Worm (Caenorhabditis elegans) whole organism, late embryonic: ENCODE measurements around the gene F53F4.17.
A peak's percentile ranks its signal among the peaks of the same experiment; 100 is the strongest.

ENCODE experiments used
- C08G9.2 ChIP-seq: sonication (generic microtip); optimal IDR thresholded peaks from 2 replicates; lab custom pipeline; 2016; ENCODE audit warnings: mild to moderate bottlenecking, missing genetic modification characterization, moderate library complexity, missing compliant biosample characterization
- F13H6.1 ChIP-seq: sonication (generic microtip); optimal IDR thresholded peaks from 2 replicates; lab custom pipeline; 2016; ENCODE audit warnings: missing genetic modification characterization, missing compliant biosample characterization
- K02D7.2 ChIP-seq: sonication (generic microtip); optimal IDR thresholded peaks from 2 replicates; lab custom pipeline; 2017; ENCODE audit warnings: mild to moderate bottlenecking, missing genetic modification characterization, missing compliant biosample characterization
- T23F11.4 ChIP-seq: fragments of 200-800 bp; sonication (Bioruptor generic); optimal IDR thresholded peaks from 2 replicates; lab custom pipeline; 2018; ENCODE audit warnings: mild to moderate bottlenecking, missing genetic modification characterization, missing compliant biosample characterization
- ahr-1 ChIP-seq: sonication (generic microtip); optimal IDR thresholded peaks from 2 replicates; lab custom pipeline; 2016; ENCODE audit warnings: missing genetic modification characterization, missing compliant biosample characterization
- ama-1 ChIP-seq: fragments of 150-350 bp; optimal IDR thresholded peaks from 2 replicates; lab custom pipeline; 2014
- ceh-14 ChIP-seq: sonication (generic microtip); optimal IDR thresholded peaks from 2 replicates; lab custom pipeline; 2016; ENCODE audit warnings: missing genotype, missing genetic modification characterization, missing compliant biosample characterization
- ceh-19 ChIP-seq: fragments of 200-800 bp; sonication (Bioruptor generic); optimal IDR thresholded peaks from 2 replicates; lab custom pipeline; 2018; ENCODE audit warnings: mild to moderate bottlenecking, missing genetic modification characterization, missing compliant biosample characterization
- ceh-2 ChIP-seq: sonication (generic microtip); optimal IDR thresholded peaks from 2 replicates; lab custom pipeline; 2016; ENCODE audit warnings: missing genotype, missing genetic modification characterization, missing compliant biosample characterization
- ceh-22 ChIP-seq: sonication (generic microtip); optimal IDR thresholded peaks from 2 replicates; lab custom pipeline; 2017; ENCODE audit warnings: missing biosample characterization, missing genetic modification characterization
- ceh-31 ChIP-seq: sonication (generic microtip); optimal IDR thresholded peaks from 2 replicates; lab custom pipeline; 2016; ENCODE audit warnings: missing genetic modification characterization, missing compliant biosample characterization
- ceh-45 ChIP-seq: fragments of 200-800 bp; sonication (Bioruptor generic); IDR thresholded peaks from 2 replicates; pipeline ENCODE4 v1.3.6; 2022; ENCODE audit warnings: missing genetic modification reagents, missing genetic modification characterization, missing compliant biosample characterization
- ceh-48 ChIP-seq: sonication (generic microtip); optimal IDR thresholded peaks from 2 replicates; lab custom pipeline; 2016; ENCODE audit warnings: missing genetic modification characterization, inconsistent platforms, missing compliant biosample characterization
- ceh-6 ChIP-seq: fragments of 200-800 bp; sonication (Bioruptor generic); optimal IDR thresholded peaks from 2 replicates; lab custom pipeline; 2018; ENCODE audit warnings: mild to moderate bottlenecking, missing genetic modification characterization, missing compliant biosample characterization
- che-1 ChIP-seq: sonication (generic microtip); optimal IDR thresholded peaks from 2 replicates; lab custom pipeline; 2016; ENCODE audit warnings: mild to moderate bottlenecking, missing genetic modification characterization, missing compliant biosample characterization
- dve-1 ChIP-seq: sonication (generic microtip); optimal IDR thresholded peaks from 2 replicates; lab custom pipeline; 2017; ENCODE audit warnings: antibody characterized with exemption, mild to moderate bottlenecking, missing genetic modification characterization, missing compliant biosample characterization
- elt-2 ChIP-seq: sonication (generic microtip); optimal IDR thresholded peaks from 2 replicates; lab custom pipeline; 2016; ENCODE audit warnings: missing genetic modification reagents, missing genetic modification characterization, missing compliant biosample characterization
- eyg-1 ChIP-seq: sonication (generic microtip); optimal IDR thresholded peaks from 2 replicates; lab custom pipeline; 2016; ENCODE audit warnings: missing genotype, missing genetic modification characterization, missing compliant biosample characterization
- fax-1 ChIP-seq: sonication (generic microtip); optimal IDR thresholded peaks from 2 replicates; lab custom pipeline; 2016; ENCODE audit warnings: missing genotype, missing genetic modification characterization, missing compliant biosample characterization
- fkh-10 ChIP-seq: fragments of 150-350 bp; optimal IDR thresholded peaks from 2 replicates; lab custom pipeline; 2014; ENCODE audit warnings: missing biosample characterization, missing genetic modification reagents, missing genetic modification characterization
- fkh-6 ChIP-seq: sonication (generic microtip); optimal IDR thresholded peaks from 2 replicates; lab custom pipeline; 2016; ENCODE audit warnings: missing genetic modification characterization, missing compliant biosample characterization
- hlh-13 ChIP-seq: fragments of 200-800 bp; sonication (Bioruptor generic); optimal IDR thresholded peaks from 2 replicates; lab custom pipeline; 2018; ENCODE audit warnings: mild to moderate bottlenecking, missing genetic modification characterization, missing compliant biosample characterization
- hlh-15 ChIP-seq: sonication (generic microtip); optimal IDR thresholded peaks from 2 replicates; lab custom pipeline; 2016; ENCODE audit warnings: missing genetic modification characterization, missing compliant biosample characterization
- hlh-8 ChIP-seq: sonication (generic microtip); optimal IDR thresholded peaks from 2 replicates; lab custom pipeline; 2016; ENCODE audit warnings: missing genotype, missing genetic modification characterization, missing compliant biosample characterization
- lim-6 ChIP-seq: sonication (generic microtip); optimal IDR thresholded peaks from 2 replicates; lab custom pipeline; 2016; ENCODE audit warnings: missing genetic modification characterization, missing compliant biosample characterization
- lin-11 ChIP-seq: fragments of 200-800 bp; sonication (Bioruptor generic); optimal IDR thresholded peaks from 2 replicates; lab custom pipeline; 2018; ENCODE audit warnings: mild to moderate bottlenecking, missing genetic modification characterization, missing compliant biosample characterization
- madf-2 ChIP-seq: sonication (generic microtip); optimal IDR thresholded peaks from 2 replicates; lab custom pipeline; 2017; ENCODE audit warnings: missing genetic modification characterization, missing compliant biosample characterization
- mec-3 ChIP-seq: sonication (generic microtip); optimal IDR thresholded peaks from 2 replicates; lab custom pipeline; 2016; ENCODE audit warnings: borderline replicate concordance, missing genetic modification characterization, missing compliant biosample characterization
- nfya-1 ChIP-seq: sonication (generic microtip); optimal IDR thresholded peaks from 2 replicates; lab custom pipeline; 2017; ENCODE audit warnings: missing genetic modification characterization, mild to moderate bottlenecking, missing compliant biosample characterization, antibody characterized with exemption, moderate library complexity
- nhr-11 ChIP-seq: fragments of 150-350 bp; optimal IDR thresholded peaks from 2 replicates; lab custom pipeline; 2014; ENCODE audit warnings: missing biosample characterization, missing genetic modification characterization
- npax-4 ChIP-seq: sonication (generic microtip); optimal IDR thresholded peaks from 2 replicates; lab custom pipeline; 2016; ENCODE audit warnings: missing genetic modification characterization, missing compliant biosample characterization
- pag-3 ChIP-seq: sonication (generic microtip); optimal IDR thresholded peaks from 2 replicates; lab custom pipeline; 2016; ENCODE audit warnings: missing compliant biosample characterization, missing genetic modification characterization, borderline replicate concordance
- pat-9 ChIP-seq: fragments of 200-800 bp; sonication (Bioruptor generic); optimal IDR thresholded peaks from 2 replicates; lab custom pipeline; 2018; ENCODE audit warnings: mild to moderate bottlenecking, missing genetic modification characterization, moderate library complexity, missing compliant biosample characterization
- pax-1 ChIP-seq: fragments of 150-350 bp; optimal IDR thresholded peaks from 2 replicates; lab custom pipeline; 2014; ENCODE audit warnings: missing biosample characterization, missing genetic modification characterization
- pha-4 ChIP-seq: fragments of 150-350 bp; optimal IDR thresholded peaks from 2 replicates; lab custom pipeline; 2018; ENCODE audit warnings: missing biosample characterization, missing genetic modification reagents, missing genetic modification characterization
- pros-1 ChIP-seq: fragments of 150-350 bp; optimal IDR thresholded peaks from 2 replicates; lab custom pipeline; 2014; ENCODE audit warnings: missing biosample characterization, missing genetic modification reagents, missing genetic modification characterization
- ref-2 ChIP-seq: sonication (generic microtip); optimal IDR thresholded peaks from 2 replicates; lab custom pipeline; 2016; ENCODE audit warnings: missing genetic modification characterization, missing compliant biosample characterization
- sdc-2 ChIP-seq: sonication (generic microtip); optimal IDR thresholded peaks from 2 replicates; lab custom pipeline; 2016; ENCODE audit warnings: missing genotype, missing genetic modification characterization, missing compliant biosample characterization
- sox-2 ChIP-seq: fragments of 200-800 bp; sonication (Bioruptor generic); IDR thresholded peaks from 2 replicates; pipeline ENCODE4 v1.3.6; 2022; ENCODE audit warnings: missing genetic modification reagents, missing genetic modification characterization, missing compliant biosample characterization
- sox-4 ChIP-seq: sonication (generic microtip); optimal IDR thresholded peaks from 2 replicates; lab custom pipeline; 2017; ENCODE audit warnings: mild to moderate bottlenecking, missing genetic modification characterization, inconsistent platforms, missing compliant biosample characterization
- ttx-3 ChIP-seq: sonication (generic microtip); optimal IDR thresholded peaks from 2 replicates; lab custom pipeline; 2016; ENCODE audit warnings: missing genetic modification reagents, missing genetic modification characterization, missing compliant biosample characterization
- unc-3 ChIP-seq, 2 experiments: fragments of 200-800 bp in 1 of 2; sonication (Bioruptor generic) in 1 of 2; sonication (generic microtip) in 1 of 2; conservative IDR thresholded peaks in 1 of 2; optimal IDR thresholded peaks in 1 of 2; 2 replicates each; pipeline versions ENCODE4 v1.3.6 to Lab custom; 2016 to 2022; ENCODE audit warnings: missing compliant biosample characterization in 2 of 2, missing genetic modification characterization in 2 of 2, missing genetic modification reagents in 1 of 2
- zip-5 ChIP-seq: sonication (generic microtip); optimal IDR thresholded peaks from 2 replicates; lab custom pipeline; 2016; ENCODE audit warnings: missing genetic modification characterization, missing compliant biosample characterization
- ztf-16 ChIP-seq: sonication (generic microtip); optimal IDR thresholded peaks from 2 replicates; lab custom pipeline; 2017; ENCODE audit warnings: missing genetic modification characterization, missing compliant biosample characterization

The F53F4.17 gene

ce11 chrV:13587902-13588301, at the start of gene F53F4.17:
TSS of gene F53F4.17 (plus strand) at chrV:13588202.
- TF ChIP-seq K02D7.2 (tag; lab: Kevin White, UChicago) (no peak), madf-2 (tag; lab: Kevin White, UChicago) (no peak), hlh-15 (tag; lab: Kevin White, UChicago) (no peak), ceh-19 (GFP tag; lab: Kevin White, UChicago) (no peak), sdc-2 (tag; lab: Kevin White, UChicago) (no peak), dve-1 (tag; lab: Kevin White, UChicago) (no peak), che-1 (tag; lab: Kevin White, UChicago) (no peak), elt-2 (tag; lab: Kevin White, UChicago) (no peak), ahr-1 (tag; lab: Kevin White, UChicago) (no peak), pax-1 (no peak), ttx-3 (tag; lab: Kevin White, UChicago) (no peak), ceh-2 (tag; lab: Kevin White, UChicago) (no peak), npax-4 (tag; lab: Kevin White, UChicago) (no peak), F13H6.1 (tag; lab: Kevin White, UChicago) (no peak), hlh-13 (GFP tag; lab: Kevin White, UChicago) (no peak)

DNA sequence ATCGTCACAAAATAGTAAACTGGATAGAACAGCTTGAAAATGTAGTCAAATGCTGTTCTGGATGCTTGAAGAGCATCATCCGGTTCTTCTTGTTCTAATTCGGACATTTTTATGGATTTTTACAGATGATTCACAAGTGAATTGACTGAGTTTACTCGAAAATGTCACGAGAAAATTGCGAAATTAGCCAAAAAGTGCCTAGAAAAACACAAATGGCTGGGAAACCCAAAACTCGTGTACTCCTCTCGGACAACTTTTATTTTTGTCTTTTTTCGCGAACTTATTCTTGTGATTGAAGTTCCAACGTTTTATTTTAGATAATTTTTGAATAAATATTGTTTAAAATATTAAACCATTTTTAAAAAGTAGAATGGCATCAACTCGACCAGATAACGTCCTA, 36.4 kb upstream of the F53F4.17 start, which contains the start of the genes C56A3.4 and C56A3.5:
Gene C56A3.4 (minus strand): TSS at position 154 of the 400 bp plus-strand sequence.
Gene C56A3.5 (plus strand): TSS at position 367 of the 400 bp plus-strand sequence.
- peak; percentile 16 for TF ChIP-seq ceh-31
- TF ChIP-seq sdc-2 (tag; lab: Kevin White, UChicago), result no peak
- no peak for TF ChIP-seq ceh-6 (GFP tag; lab: Kevin White, UChicago)
- no peak for TF ChIP-seq T23F11.4 (GFP tag; lab: Kevin White, UChicago)
- TF ChIP-seq pha-4, result no peak
- no peak for TF ChIP-seq unc-3 (GFP tag; conservative IDR thresholded peaks at IDR 0.05; lab: Robert Waterston, UW)
- TF ChIP-seq unc-3 (tag; optimal IDR thresholded peaks at IDR 0.05; lab: Kevin White, UChicago), result no peak

- TF ChIP-seq unc-3 (GFP tag; conservative IDR thresholded peaks at IDR 0.05; lab: Robert Waterston, UW) (no peak), unc-3 (tag; optimal IDR thresholded peaks at IDR 0.05; lab: Kevin White, UChicago) (no peak), ceh-48 (no peak), ceh-14 (tag; lab: Kevin White, UChicago) (no peak), ahr-1 (tag; lab: Kevin White, UChicago) (no peak), lim-6 (tag; lab: Kevin White, UChicago) (no peak), nhr-11 (tag; lab: Kevin White, UChicago) (no peak), dve-1 (tag; lab: Kevin White, UChicago) (no peak), pat-9 (tag; lab: Kevin White, UChicago) (no peak), nfya-1 (tag; lab: Kevin White, UChicago) (no peak), hlh-8 (tag; lab: Kevin White, UChicago) (no peak), mec-3 (tag; lab: Kevin White, UChicago) (no peak), ref-2 (no peak), ama-1 (lab: Kevin White, UChicago) (no peak), pros-1 (tag; lab: Kevin White, UChicago) (no peak)
- TF ChIP-seq, all 69 proteins: peak for 0
Observed at ce11 chrV:13556297-13556696, 31.7 kb upstream of the F53F4.17 start, which contains the start of gene C56A3.6. TSS of gene C56A3.6 (minus strand) at chrV:13556397.

DNA sequence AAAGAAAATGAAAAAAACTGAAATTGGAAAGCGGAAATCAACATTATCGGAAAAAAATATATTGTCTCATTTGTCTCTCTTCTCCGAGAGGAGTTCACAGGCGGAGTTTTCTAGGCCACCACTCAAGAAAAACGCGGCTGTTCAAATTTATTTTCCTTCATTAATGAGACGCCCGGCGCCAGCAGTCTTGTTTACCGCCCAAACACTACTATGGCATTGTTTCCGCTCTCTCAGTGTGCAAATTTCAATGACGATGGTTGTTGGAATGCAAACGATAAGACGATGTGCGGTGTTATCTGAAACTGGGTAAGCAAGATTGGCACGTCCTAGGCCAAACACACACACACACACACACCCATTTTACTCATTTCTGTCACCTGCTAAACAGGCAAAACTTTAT, 31.3 kb upstream of the F53F4.17 start, which contains the start of gene cav-2:
Gene cav-2 (plus strand): TSS at position 359 of the 400 bp plus-strand sequence.
- TF ChIP-seq eyg-1 (tag; lab: Kevin White, UChicago) (peak; percentile 10), nfya-1 (tag; lab: Kevin White, UChicago) (peak; percentile 26), sdc-2 (tag; lab: Kevin White, UChicago) (no peak), lim-6 (tag; lab: Kevin White, UChicago) (no peak), lin-11 (tag; lab: Kevin White, UChicago) (no peak), fax-1 (peak; percentile 41), K02D7.2 (tag; lab: Kevin White, UChicago) (no peak), sox-4 (no peak), C08G9.2 (tag; lab: Kevin White, UChicago) (peak; percentile 97), ceh-22 (no peak), fkh-10 (GFP tag; lab: Kevin White, UChicago) (no peak), ztf-16 (tag; lab: Kevin White, UChicago) (no peak), pat-9 (tag; lab: Kevin White, UChicago) (no peak), ceh-45 (GFP tag; lab: Robert Waterston, UW) (no peak), F13H6.1 (tag; lab: Kevin White, UChicago) (peak; percentile 57), ref-2 (peak; percentile 82), pag-3 (tag; lab: Kevin White, UChicago) (no peak), unc-3 (GFP tag; conservative IDR thresholded peaks at IDR 0.05; lab: Robert Waterston, UW) (no peak), unc-3 (tag; optimal IDR thresholded peaks at IDR 0.05; lab: Kevin White, UChicago) (no peak), sox-2 (GFP tag; lab: Robert Waterston, UW) (no peak), npax-4 (tag; lab: Kevin White, UChicago) (no peak), hlh-8 (tag; lab: Kevin White, UChicago) (peak; percentile 55), fkh-6 (peak; percentile 41), ceh-2 (tag; lab: Kevin White, UChicago) (peak; percentile 91), zip-5 (tag; lab: Kevin White, UChicago) (peak; percentile 68)
